Fruit fly (Drosophila melanogaster): ENCODE measurements around the gene Ubc87F.

dm6 chr3R:13700738-13701137, 17.2 kb downstream of the Ubc87F start, which contains the start of gene f-cup:
- no peak for TF ChIP-seq h (GFP tag; optimal IDR thresholded peaks at IDR 0.05)
- no peak for TF ChIP-seq Myc (optimal IDR thresholded peaks at IDR 0.05)
- TF ChIP-seq HLH106 (tag; optimal IDR thresholded peaks at IDR 0.05): no peak
- no peak for TF ChIP-seq pan (optimal IDR thresholded peaks at IDR 0.05)
- TF ChIP-seq Hr78 (GFP tag; optimal IDR thresholded peaks at IDR 0.05): no peak
- TF ChIP-seq usp (GFP tag; optimal IDR thresholded peaks at IDR 0.05): no peak
- TF ChIP-seq foxo (GFP tag; optimal IDR thresholded peaks at IDR 0.05): no peak
- no peak for TF ChIP-seq CG32264 (GFP tag; optimal IDR thresholded peaks at IDR 0.05)
- no peak for TF ChIP-seq rgr (GFP tag; optimal IDR thresholded peaks at IDR 0.05)
- TF ChIP-seq psq (GFP tag; optimal IDR thresholded peaks at IDR 0.05): no peak
- no peak for TF ChIP-seq br (GFP tag; optimal IDR thresholded peaks at IDR 0.05)
- no peak for TF ChIP-seq fru (GFP tag; optimal IDR thresholded peaks at IDR 0.05)

All from whole organism, wandering third instar larva.